Worm (Caenorhabditis elegans) whole organism, L1 larva: Measurements from ENCODE around the gene avr-15.

Source experiments
- mdl-1 ChIP-seq, 2 experiments: fragments of 150-350 bp; optimal IDR thresholded peaks; 2 replicates each; lab custom pipeline; 2014 to 2017; ENCODE audit warnings: missing biosample characterization in 2 of 2, missing genetic modification characterization in 2 of 2, inconsistent platforms in 1 of 2
- unc-86 ChIP-seq: sonication (generic microtip); optimal IDR thresholded peaks from 2 replicates; lab custom pipeline; 2016; ENCODE audit warnings: missing genetic modification characterization, missing compliant biosample characterization

DNA sequence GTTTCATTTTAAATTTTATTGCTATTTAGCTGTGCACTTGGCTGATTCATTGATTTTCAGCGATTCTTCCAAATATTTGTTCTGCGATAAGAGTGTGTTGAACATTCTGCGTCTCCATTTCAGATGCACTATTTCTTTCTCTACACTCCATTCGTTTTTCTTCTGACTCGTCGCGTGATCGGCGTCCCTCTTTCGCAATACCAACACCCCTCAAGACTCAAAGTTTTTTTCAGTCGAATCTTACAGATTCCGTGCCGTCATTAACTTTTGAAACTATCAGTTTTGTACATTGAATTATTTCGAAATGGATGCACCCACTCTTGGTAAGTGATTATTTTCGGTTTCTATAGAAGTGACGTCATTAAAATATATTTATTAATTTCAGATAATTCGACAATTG, 48.5 kb downstream of the avr-15 start, which contains the start of gene frm-10:
- peak; percentile 26 for TF ChIP-seq unc-86 (tag; lab: Kevin White, UChicago)
- TF ChIP-seq mdl-1 (tag; optimal IDR thresholded peaks at IDR 0.05; lab: Kevin White, UChicago): peak in 1 of 2 experiments; percentile 84
